Fruit fly (Drosophila melanogaster): Measurements from ENCODE around the gene CG8087.

Gene CG8087

dm6 chr3R:14590753-14591535, 26.3 kb upstream of the CG8087 start (continued):
- TF ChIP-seq CG17612 (GFP tag; IDR thresholded peaks at IDR 0.05) (no peak), Hmr (GFP tag; optimal IDR thresholded peaks at IDR 0.05) (peak; percentile 28), CG4424 (GFP tag; optimal IDR thresholded peaks at IDR 0.05) (peak; percentile 90), CG17385 (GFP tag; optimal IDR thresholded peaks at IDR 0.05) (peak; percentile 79), CG9797 (GFP tag; optimal IDR thresholded peaks at IDR 0.05) (peak; percentile 1), CG6689 (GFP tag; IDR thresholded peaks at IDR 0.05) (peak; percentile 85), CG14667 (GFP tag; IDR thresholded peaks at IDR 0.05) (peak; percentile 64), cg (GFP tag; optimal IDR thresholded peaks at IDR 0.05) (peak; percentile 52), CG31441 (GFP tag; IDR thresholded peaks at IDR 0.05) (peak; percentile 98), CG11504 (tag; optimal IDR thresholded peaks at IDR 0.05) (peak; percentile 89), ase (GFP tag; IDR thresholded peaks at IDR 0.05) (peak; percentile 68; the same call in 1 of the 3 replicates), Six4 (GFP tag; optimal IDR thresholded peaks at IDR 0.05) (peak; percentile 80), CG1647 (GFP tag; optimal IDR thresholded peaks at IDR 0.05) (peak; percentile 15), kay (GFP tag; optimal IDR thresholded peaks at IDR 0.05) (peak; percentile 62), hth (optimal IDR thresholded peaks at IDR 0.05) (no peak), unpg (GFP tag; optimal IDR thresholded peaks at IDR 0.05) (peak; percentile 88), aop (GFP tag; IDR thresholded peaks at IDR 0.05) (no peak), Sox102F (GFP tag; optimal IDR thresholded peaks at IDR 0.05) (peak; percentile 88), lbe (GFP tag; optimal IDR thresholded peaks at IDR 0.05) (no peak), tna (GFP tag; IDR thresholded peaks at IDR 0.05; ENCODE audit: partially characterized antibody) (no peak), gt (GFP tag; IDR thresholded peaks at IDR 0.05) (peak; percentile 69), twi (tag; optimal IDR thresholded peaks at IDR 0.05) (peak; percentile 98), CG4617 (GFP tag; optimal IDR thresholded peaks at IDR 0.05; ENCODE audit: borderline replicate concordance) (peak; percentile 47), CG10147 (GFP tag; optimal IDR thresholded peaks at IDR 0.05) (peak; percentile 73), CG7928 (GFP tag; optimal IDR thresholded peaks at IDR 0.05) (no peak), CG11560 (tag; IDR thresholded peaks at IDR 0.05) (no peak), gsb (GFP tag; IDR thresholded peaks at IDR 0.05) (no peak), CG18599 (GFP tag; optimal IDR thresholded peaks at IDR 0.05) (peak; percentile 72), Taf1 (GFP tag; IDR thresholded peaks at IDR 0.05) (no peak), otp (GFP tag; IDR thresholded peaks at IDR 0.05) (peak; percentile 77; the same call in 2 of the 3 replicates), CG10654 (GFP tag; optimal IDR thresholded peaks at IDR 0.05) (peak; percentile 63), ab (GFP tag; optimal IDR thresholded peaks at IDR 0.05) (no peak), ara (GFP tag; IDR thresholded peaks at IDR 0.05) (peak; percentile 85), CG9932 (GFP tag; IDR thresholded peaks at IDR 0.05) (no peak), Ada2b (GFP tag; IDR thresholded peaks at IDR 0.05) (peak; percentile 65), CG17912 (GFP tag; optimal IDR thresholded peaks at IDR 0.05) (no peak), CG8388 (GFP tag; optimal IDR thresholded peaks at IDR 0.05) (peak; percentile 93), CG1024 (GFP tag; IDR thresholded peaks at IDR 0.05) (peak; percentile 61; the same call in 1 of the 2 replicates), pb (GFP tag; optimal IDR thresholded peaks at IDR 0.05) (no peak), Gsc (GFP tag; IDR thresholded peaks at IDR 0.05) (peak; percentile 58), CG16815 (GFP tag; optimal IDR thresholded peaks at IDR 0.05) (peak; percentile 93), CG32772 (GFP tag; IDR thresholded peaks at IDR 0.05) (peak; percentile 60), prd (optimal IDR thresholded peaks at IDR 0.05) (no peak), prd (GFP tag; IDR thresholded peaks at IDR 0.05) (peak; percentile 90), stwl (tag; optimal IDR thresholded peaks at IDR 0.05) (peak; percentile 65), nerfin-1 (tag; optimal IDR thresholded peaks at IDR 0.05) (peak; percentile 73), Opbp (GFP tag; IDR thresholded peaks at IDR 0.05; ENCODE audit: partially characterized antibody) (no peak), CG17186 (GFP tag; optimal IDR thresholded peaks at IDR 0.05) (peak; percentile 24), Fer2 (tag; optimal IDR thresholded peaks at IDR 0.05) (no peak), dpn (GFP tag; optimal IDR thresholded peaks at IDR 0.05) (peak in 1 of 2 experiments; percentile 81)

All from whole organism, embryonic.